Worm (Caenorhabditis elegans) whole organism, young adult: ENCODE results near the gene F17C11.12.

Source experiments
- B0019.2 ChIP-seq: fragments of 200-800 bp; sonication (Bioruptor generic); conservative IDR thresholded peaks from 2 replicates; pipeline ENCODE4 v1.3.6; 2022; ENCODE audit warnings: missing genetic modification reagents, missing genetic modification characterization, missing compliant biosample characterization
- B0336.3 ChIP-seq: fragments of 200-800 bp; sonication (Bioruptor generic); IDR thresholded peaks from 2 replicates; pipeline ENCODE4 v1.3.6; 2022; ENCODE audit warnings: missing genetic modification characterization, missing compliant biosample characterization
- C06A6.2 ChIP-seq: fragments of 200-800 bp; sonication (Bioruptor generic); conservative IDR thresholded peaks from 2 replicates; pipeline ENCODE4 v1.3.6; 2022; ENCODE audit warnings: missing genetic modification characterization, missing compliant biosample characterization
- F10E7.11 ChIP-seq: sonication (generic microtip); optimal IDR thresholded peaks from 2 replicates; lab custom pipeline; 2017; ENCODE audit warnings: mild to moderate bottlenecking, missing genetic modification characterization, moderate library complexity, missing compliant biosample characterization
- F22D6.2 ChIP-seq: sonication (generic microtip); optimal IDR thresholded peaks from 2 replicates; lab custom pipeline; 2016; ENCODE audit warnings: mild to moderate bottlenecking, missing genetic modification characterization, missing compliant biosample characterization
- F39B2.1 ChIP-seq: fragments of 200-800 bp; sonication (Bioruptor generic); IDR thresholded peaks from 2 replicates; pipeline ENCODE4 v1.3.6; 2022; ENCODE audit warnings: missing genetic modification reagents, missing genetic modification characterization, missing compliant biosample characterization
- F52B5.7 ChIP-seq: sonication (generic microtip); optimal IDR thresholded peaks from 2 replicates; lab custom pipeline; 2016; ENCODE audit warnings: mild to moderate bottlenecking, missing genetic modification characterization, missing compliant biosample characterization
- F55B11.4 ChIP-seq: sonication (generic microtip); optimal IDR thresholded peaks from 2 replicates; lab custom pipeline; 2016; ENCODE audit warnings: missing compliant biosample characterization, missing genetic modification characterization, borderline replicate concordance; ENCODE audit not compliant: insufficient read depth
- F57A8.1 ChIP-seq: fragments of 200-800 bp; sonication (Bioruptor generic); optimal IDR thresholded peaks from 2 replicates; lab custom pipeline; 2018; ENCODE audit warnings: mild to moderate bottlenecking, missing genetic modification characterization, moderate library complexity, missing compliant biosample characterization
- F57C9.4 ChIP-seq: sonication (generic microtip); optimal IDR thresholded peaks from 2 replicates; lab custom pipeline; 2017; ENCODE audit warnings: mild to moderate bottlenecking, missing genetic modification characterization, missing compliant biosample characterization
- Y53F4B.3 ChIP-seq: fragments of 200-800 bp; sonication (Bioruptor generic); IDR thresholded peaks from 2 replicates; pipeline ENCODE4 v1.3.6; 2022; ENCODE audit warnings: missing genetic modification reagents, missing genetic modification characterization, missing compliant biosample characterization
- Y56A3A.18 ChIP-seq: fragments of 200-800 bp; sonication (Bioruptor generic); IDR thresholded peaks from 2 replicates; pipeline ENCODE4 v1.3.6; 2022; ENCODE audit warnings: missing genetic modification reagents, missing genetic modification characterization, missing compliant biosample characterization
- Y79H2A.3 ChIP-seq: fragments of 200-800 bp; sonication (Bioruptor generic); conservative IDR thresholded peaks from 2 replicates; pipeline ENCODE4 v1.3.6; 2022; ENCODE audit warnings: missing genetic modification reagents, missing genetic modification characterization, missing compliant biosample characterization
- ZK185.1 ChIP-seq: sonication (generic microtip); optimal IDR thresholded peaks from 2 replicates; lab custom pipeline; 2016; ENCODE audit warnings: mild to moderate bottlenecking, missing genetic modification characterization, missing compliant biosample characterization; ENCODE audit not compliant: poor library complexity, severe bottlenecking
- atf-7 ChIP-seq: sonication (generic microtip); optimal IDR thresholded peaks from 2 replicates; lab custom pipeline; 2017; ENCODE audit warnings: mild to moderate bottlenecking, missing genetic modification characterization, missing compliant biosample characterization
- bed-2 ChIP-seq: fragments of 200-800 bp; sonication (Bioruptor generic); IDR thresholded peaks from 2 replicates; pipeline ENCODE4 v1.3.6; 2022; ENCODE audit warnings: missing genetic modification reagents, missing genetic modification characterization, missing compliant biosample characterization
- ceh-100 ChIP-seq: fragments of 200-800 bp; sonication (Bioruptor generic); IDR thresholded peaks from 2 replicates; pipeline ENCODE4 v1.3.6; 2022; ENCODE audit warnings: missing genetic modification reagents, missing genetic modification characterization, missing compliant biosample characterization
- ceh-40 ChIP-seq: fragments of 200-800 bp; sonication (Bioruptor generic); IDR thresholded peaks from 2 replicates; pipeline ENCODE4 v1.3.6; 2022; ENCODE audit warnings: missing genetic modification characterization, missing compliant biosample characterization
- ceh-91 ChIP-seq: fragments of 200-800 bp; sonication (Bioruptor generic); IDR thresholded peaks from 2 replicates; pipeline ENCODE4 v1.3.6; 2022; ENCODE audit warnings: missing genetic modification reagents, missing genetic modification characterization, missing compliant biosample characterization
- chd-7 ChIP-seq: sonication (generic microtip); optimal IDR thresholded peaks from 2 replicates; lab custom pipeline; 2016; ENCODE audit warnings: mild to moderate bottlenecking, missing genetic modification characterization, moderate library complexity, missing compliant biosample characterization
- dox-1 ChIP-seq: fragments of 200-800 bp; sonication (Bioruptor generic); IDR thresholded peaks from 2 replicates; pipeline ENCODE4 v1.3.6; 2022; ENCODE audit warnings: missing genetic modification reagents, missing genetic modification characterization, missing compliant biosample characterization
- dpl-1 ChIP-seq: fragments of 150-350 bp; optimal IDR thresholded peaks from 2 replicates; lab custom pipeline; 2014; ENCODE audit warnings: missing biosample characterization, missing genetic modification reagents, missing genetic modification characterization
- egl-18 ChIP-seq: fragments of 200-800 bp; sonication (Bioruptor generic); IDR thresholded peaks from 2 replicates; pipeline ENCODE4 v1.3.6; 2022; ENCODE audit warnings: missing genetic modification reagents, missing genetic modification characterization, missing compliant biosample characterization
- ekl-4 ChIP-seq: fragments of 200-800 bp; sonication (Bioruptor generic); IDR thresholded peaks from 2 replicates; pipeline ENCODE4 v1.3.6; 2022; ENCODE audit warnings: missing genetic modification reagents, missing genetic modification characterization, missing compliant biosample characterization
- hlh-26 ChIP-seq: fragments of 200-800 bp; sonication (Bioruptor generic); conservative IDR thresholded peaks from 2 replicates; pipeline ENCODE4 v1.3.6; 2022; ENCODE audit warnings: missing genetic modification reagents, missing genetic modification characterization, missing compliant biosample characterization
- hmg-1.2 ChIP-seq: fragments of 200-800 bp; sonication (Bioruptor generic); IDR thresholded peaks from 2 replicates; pipeline ENCODE4 v1.3.6; 2022; ENCODE audit warnings: missing genetic modification reagents, missing genetic modification characterization, missing compliant biosample characterization
- hmg-20 ChIP-seq: fragments of 200-800 bp; sonication (Bioruptor generic); IDR thresholded peaks from 2 replicates; pipeline ENCODE4 v1.3.6; 2022; ENCODE audit warnings: missing genetic modification reagents, missing genetic modification characterization, missing compliant biosample characterization
- lag-1 ChIP-seq: fragments of 200-800 bp; sonication (Bioruptor generic); IDR thresholded peaks from 2 replicates; pipeline ENCODE4 v1.3.6; 2022; ENCODE audit warnings: missing genetic modification reagents, missing genetic modification characterization, missing compliant biosample characterization
- lin-35 ChIP-seq, 3 experiments: fragments of 150-350 bp in 2 of 3; sonication (generic microtip) in 1 of 3; optimal IDR thresholded peaks; 2 replicates each; lab custom pipeline; 2014 to 2018; ENCODE audit warnings: missing biosample characterization in 3 of 3, missing genetic modification characterization in 3 of 3, missing genetic modification reagents in 3 of 3
- lsl-1 ChIP-seq: fragments of 200-800 bp; sonication (Bioruptor generic); optimal IDR thresholded peaks from 2 replicates; lab custom pipeline; 2018; ENCODE audit warnings: mild to moderate bottlenecking, missing genetic modification characterization, moderate library complexity, missing compliant biosample characterization
- lsy-27 ChIP-seq: sonication (generic microtip); optimal IDR thresholded peaks from 2 replicates; lab custom pipeline; 2017; ENCODE audit warnings: missing genetic modification characterization, mild to moderate bottlenecking, missing compliant biosample characterization, antibody characterized with exemption, missing genotype, borderline replicate concordance; ENCODE audit not compliant: insufficient read depth
- madf-10 ChIP-seq: sonication (generic microtip); optimal IDR thresholded peaks from 2 replicates; lab custom pipeline; 2016; ENCODE audit warnings: mild to moderate bottlenecking, missing genetic modification characterization, missing compliant biosample characterization
- madf-3 ChIP-seq: fragments of 200-800 bp; sonication (Bioruptor generic); IDR thresholded peaks from 2 replicates; pipeline ENCODE4 v1.3.6; 2022; ENCODE audit warnings: missing genetic modification reagents, missing genetic modification characterization, missing compliant biosample characterization
- mxl-1 ChIP-seq: sonication (generic microtip); optimal IDR thresholded peaks from 2 replicates; lab custom pipeline; 2016; ENCODE audit warnings: missing genetic modification characterization, missing compliant biosample characterization
- nfya-1 ChIP-seq: sonication (generic microtip); optimal IDR thresholded peaks from 2 replicates; lab custom pipeline; 2017; ENCODE audit warnings: antibody characterized with exemption, missing compliant biosample characterization, missing genetic modification characterization, borderline replicate concordance; ENCODE audit not compliant: insufficient read depth
- nhr-27 ChIP-seq: fragments of 200-800 bp; sonication (Bioruptor generic); optimal IDR thresholded peaks from 2 replicates; lab custom pipeline; 2018; ENCODE audit warnings: mild to moderate bottlenecking, missing genetic modification characterization, moderate library complexity, missing compliant biosample characterization
- nhr-90 ChIP-seq: sonication (generic microtip); optimal IDR thresholded peaks from 2 replicates; lab custom pipeline; 2016; ENCODE audit warnings: missing genotype, mild to moderate bottlenecking, missing genetic modification characterization, missing compliant biosample characterization
- repo-1 ChIP-seq: sonication (generic microtip); optimal IDR thresholded peaks from 2 replicates; lab custom pipeline; 2017; ENCODE audit warnings: mild to moderate bottlenecking, missing genetic modification characterization, missing compliant biosample characterization
- rpc-1 ChIP-seq, 2 experiments: fragments of 150-350 bp in 1 of 2; sonication (generic microtip) in 1 of 2; optimal IDR thresholded peaks; 2 replicates each; lab custom pipeline; 2014 to 2018; ENCODE audit warnings: missing biosample characterization in 1 of 2, missing genetic modification characterization in 1 of 2, missing genetic modification reagents in 1 of 2, missing genotype in 1 of 2
- sea-2 ChIP-seq: fragments of 200-800 bp; sonication (Bioruptor generic); IDR thresholded peaks from 2 replicates; pipeline ENCODE4 v1.3.6; 2022; ENCODE audit warnings: missing genetic modification characterization, missing compliant biosample characterization
- snpc-3.4 ChIP-seq: sonication (generic microtip); optimal IDR thresholded peaks from 2 replicates; lab custom pipeline; 2017; ENCODE audit warnings: missing genetic modification characterization, mild to moderate bottlenecking, missing compliant biosample characterization, antibody characterized with exemption, moderate library complexity, missing genotype, missing genetic modification reagents
- sptf-2 ChIP-seq: fragments of 200-800 bp; sonication (Bioruptor generic); optimal IDR thresholded peaks from 2 replicates; lab custom pipeline; 2018; ENCODE audit warnings: mild to moderate bottlenecking, missing genetic modification characterization, missing compliant biosample characterization
- tbx-9 ChIP-seq: sonication (generic microtip); optimal IDR thresholded peaks from 2 replicates; lab custom pipeline; 2016; ENCODE audit warnings: borderline replicate concordance, missing genetic modification characterization, inconsistent platforms, missing compliant biosample characterization
- unc-62 ChIP-seq: fragments of 150-350 bp; optimal IDR thresholded peaks from 2 replicates; lab custom pipeline; 2014; ENCODE audit warnings: missing biosample characterization, missing genetic modification reagents, missing genetic modification characterization
- ztf-18 ChIP-seq: sonication (generic microtip); optimal IDR thresholded peaks from 2 replicates; lab custom pipeline; 2016; ENCODE audit warnings: missing genotype, mild to moderate bottlenecking, missing genetic modification characterization, missing compliant biosample characterization
- ztf-25 ChIP-seq: fragments of 200-800 bp; sonication (Bioruptor generic); IDR thresholded peaks from 2 replicates; pipeline ENCODE4 v1.3.6; 2022; ENCODE audit warnings: missing genetic modification reagents, missing genetic modification characterization, missing compliant biosample characterization
- ztf-26 ChIP-seq: sonication (generic microtip); optimal IDR thresholded peaks from 2 replicates; lab custom pipeline; 2017; ENCODE audit warnings: missing genetic modification characterization, missing compliant biosample characterization

The F17C11.12 gene

DNA sequence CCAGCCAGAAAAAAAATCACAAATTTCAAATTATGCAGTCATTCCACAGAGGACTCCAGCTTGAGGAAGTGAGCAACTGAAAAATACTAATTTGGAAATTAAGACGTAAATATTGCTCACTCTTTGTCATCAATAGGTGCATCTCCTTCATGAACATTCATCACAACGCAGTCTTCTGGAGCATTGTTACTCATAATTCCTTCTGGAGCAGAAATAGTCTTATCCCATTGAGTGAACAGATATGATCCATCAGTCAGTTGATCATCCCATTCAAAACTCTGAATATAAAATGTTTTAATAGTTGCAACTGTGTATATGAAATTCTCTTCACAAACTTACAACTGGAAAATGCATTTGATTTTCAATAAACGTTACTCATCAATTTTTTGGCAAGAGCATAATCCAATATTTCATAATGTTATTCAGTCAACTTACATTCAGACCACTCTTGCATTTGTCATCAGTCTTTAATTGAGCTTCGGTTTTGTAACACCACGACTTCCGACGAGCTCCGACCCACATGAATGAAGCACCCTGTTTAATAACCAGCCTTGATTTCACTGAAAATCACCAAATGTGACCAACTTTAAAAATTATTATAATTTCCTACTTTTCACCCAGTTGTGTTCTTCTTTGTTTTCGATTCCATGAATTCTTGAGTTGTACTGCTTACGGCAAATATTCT lies 16.9 kb upstream of the F17C11.12 start:
- no peak for TF ChIP-seq F22D6.2 (tag; lab: Kevin White, UChicago)
- TF ChIP-seq dox-1 (GFP tag; lab: Robert Waterston, UW): peak; percentile 45; the same call in 1 of the 2 replicates
- TF ChIP-seq ceh-91 (GFP tag; lab: Robert Waterston, UW): no peak
- no peak for TF ChIP-seq F39B2.1 (GFP tag; lab: Robert Waterston, UW)
- peak in 1 of 3 experiments; percentile 65 for TF ChIP-seq lin-35 (GFP tag; optimal IDR thresholded peaks at IDR 0.05; lab: Kevin White, UChicago)
- TF ChIP-seq mxl-1: no peak
- TF ChIP-seq C06A6.2 (GFP tag; lab: Robert Waterston, UW): no peak; the same call in none of the 2 replicates
- no peak for TF ChIP-seq hmg-20
- TF ChIP-seq sptf-2 (GFP tag; lab: Kevin White, UChicago): no peak
- TF ChIP-seq hlh-26 (GFP tag; lab: Robert Waterston, UW): no peak
- TF ChIP-seq ztf-18 (tag; lab: Kevin White, UChicago): no peak
- TF ChIP-seq ztf-25 (GFP tag; lab: Robert Waterston, UW): no peak
- TF ChIP-seq tbx-9 (tag; lab: Kevin White, UChicago): no peak
- TF ChIP-seq repo-1 (tag; lab: Kevin White, UChicago): peak; percentile 91
- TF ChIP-seq hmg-1.2 (GFP tag; lab: Robert Waterston, UW): no peak
- TF ChIP-seq sea-2 (GFP tag; lab: Robert Waterston, UW): no peak
- peak; percentile 21 for TF ChIP-seq F52B5.7 (tag; lab: Kevin White, UChicago)
- TF ChIP-seq ceh-40 (GFP tag; lab: Robert Waterston, UW): no peak
- TF ChIP-seq lag-1 (GFP tag; lab: Robert Waterston, UW): no peak
- TF ChIP-seq ztf-26: peak; percentile 53
- TF ChIP-seq snpc-3.4 (tag; lab: Kevin White, UChicago): no peak
- TF ChIP-seq nhr-27: no peak
- TF ChIP-seq unc-62 (GFP tag; lab: Kevin White, UChicago): no peak
- no peak for TF ChIP-seq madf-10 (tag; lab: Kevin White, UChicago)
- no peak for TF ChIP-seq Y79H2A.3
- peak; percentile 82 for TF ChIP-seq B0336.3 (GFP tag; lab: Robert Waterston, UW)
- TF ChIP-seq lsl-1 (GFP tag; lab: Kevin White, UChicago): no peak
- no peak for TF ChIP-seq B0019.2
- TF ChIP-seq chd-7: no peak
- peak; percentile 56; the same call in 1 of the 2 replicates for TF ChIP-seq madf-3 (GFP tag; lab: Robert Waterston, UW)
- TF ChIP-seq ekl-4 (GFP tag; lab: Robert Waterston, UW): peak; percentile 70
- no peak for TF ChIP-seq F55B11.4 (tag; lab: Kevin White, UChicago)
- no peak for TF ChIP-seq nfya-1 (tag; lab: Kevin White, UChicago)
- peak; percentile 75; the same call in 1 of the 2 replicates for TF ChIP-seq Y56A3A.18
- no peak for TF ChIP-seq atf-7 (tag; lab: Kevin White, UChicago)
- TF ChIP-seq dpl-1 (GFP tag; lab: Kevin White, UChicago): no peak
- no peak for TF ChIP-seq ceh-100 (GFP tag; lab: Robert Waterston, UW)
- no peak for TF ChIP-seq egl-18 (GFP tag; lab: Robert Waterston, UW)
- TF ChIP-seq Y53F4B.3 (GFP tag; lab: Robert Waterston, UW): no peak
- TF ChIP-seq lsy-27 (tag; lab: Kevin White, UChicago): no peak
- peak; percentile 30 for TF ChIP-seq nhr-90 (tag; lab: Kevin White, UChicago)
- TF ChIP-seq F10E7.11 (tag; lab: Kevin White, UChicago): no peak
- TF ChIP-seq rpc-1 (optimal IDR thresholded peaks at IDR 0.05; lab: Kevin White, UChicago): no peak
- TF ChIP-seq rpc-1 (tag; optimal IDR thresholded peaks at IDR 0.05; lab: Kevin White, UChicago): no peak
- no peak for TF ChIP-seq bed-2 (GFP tag; lab: Robert Waterston, UW)
- no peak for TF ChIP-seq F57C9.4 (tag; lab: Kevin White, UChicago)
- TF ChIP-seq F57A8.1: no peak
- no peak for TF ChIP-seq ZK185.1 (tag; lab: Kevin White, UChicago)
